Fruit fly (Drosophila melanogaster) whole organism, prepupa: Measurements from ENCODE around the gene CG45676.

Experiments
- Blimp-1 ChIP-seq: fragments of 200-800 bp; sonication (Bioruptor generic); optimal IDR thresholded peaks from 3 replicates; lab custom pipeline; 2017; ENCODE audit warnings: missing biosample characterization, missing genetic modification characterization, mild to moderate bottlenecking, moderate library complexity, missing genetic modification reagents
- CG10631 ChIP-seq: fragments of 200-800 bp; sonication (Bioruptor generic); optimal IDR thresholded peaks from 2 replicates; lab custom pipeline; 2016; ENCODE audit warnings: missing biosample characterization, missing genetic modification characterization
- CG10669 ChIP-seq: fragments of 200-800 bp; sonication (Bioruptor generic); optimal IDR thresholded peaks from 3 replicates; lab custom pipeline; 2018; ENCODE audit warnings: missing biosample characterization, mild to moderate bottlenecking, missing genetic modification characterization, moderate library complexity
- CG11294 ChIP-seq: fragments of 200-800 bp; sonication (Bioruptor generic); IDR thresholded peaks from 2 replicates; pipeline ENCODE4 v1.3.6; 2022; ENCODE audit warnings: missing biosample characterization, missing genetic modification characterization
- CG11762 ChIP-seq: fragments of 200-800 bp; sonication (Bioruptor generic); optimal IDR thresholded peaks from 3 replicates; lab custom pipeline; 2016; ENCODE audit warnings: missing biosample characterization, missing genetic modification characterization; ENCODE audit not compliant: insufficient read depth
- CG1621 ChIP-seq: fragments of 200-800 bp; sonication (Bioruptor generic); optimal IDR thresholded peaks from 3 replicates; lab custom pipeline; 2018; ENCODE audit warnings: missing biosample characterization, mild to moderate bottlenecking, missing genetic modification characterization
- CG16779 ChIP-seq: fragments of 200-800 bp; sonication (Bioruptor generic); optimal IDR thresholded peaks from 3 replicates; lab custom pipeline; 2017; ENCODE audit warnings: missing biosample characterization, mild to moderate bottlenecking, missing genetic modification characterization
- CG3032 ChIP-seq: fragments of 200-800 bp; optimal IDR thresholded peaks from 2 replicates; lab custom pipeline; 2019; ENCODE audit warnings: missing biosample characterization, mild to moderate bottlenecking, missing genetic modification characterization, moderate library complexity
- CG31627 ChIP-seq: fragments of 200-800 bp; sonication (Bioruptor generic); optimal IDR thresholded peaks from 3 replicates; lab custom pipeline; 2016; ENCODE audit warnings: missing biosample characterization, missing genetic modification characterization
- CG34406 ChIP-seq: fragments of 200-800 bp; sonication (Bioruptor generic); optimal IDR thresholded peaks from 3 replicates; lab custom pipeline; 2016; ENCODE audit warnings: missing biosample characterization, missing genetic modification characterization
- CG4318 ChIP-seq: fragments of 200-800 bp; sonication (Bioruptor generic); optimal IDR thresholded peaks from 3 replicates; lab custom pipeline; 2017; ENCODE audit warnings: missing biosample characterization, mild to moderate bottlenecking, missing genetic modification characterization
- CG6163 ChIP-seq: fragments of 200-800 bp; sonication (Bioruptor generic); IDR thresholded peaks from 3 replicates; pipeline ENCODE4 v1.3.6; 2022; ENCODE audit warnings: missing biosample characterization, missing genetic modification characterization
- CG6276 ChIP-seq: fragments of 200-800 bp; sonication (Bioruptor generic); optimal IDR thresholded peaks from 2 replicates; lab custom pipeline; 2017; ENCODE audit warnings: missing biosample characterization, mild to moderate bottlenecking, missing genetic modification characterization
- CG6792 ChIP-seq: fragments of 200-800 bp; sonication (Bioruptor generic); optimal IDR thresholded peaks from 3 replicates; lab custom pipeline; 2016; ENCODE audit warnings: missing biosample characterization, missing genetic modification characterization
- CG6808 ChIP-seq: fragments of 200-800 bp; sonication (Bioruptor generic); optimal IDR thresholded peaks from 3 replicates; lab custom pipeline; 2017; ENCODE audit warnings: missing biosample characterization, missing genetic modification characterization, mild to moderate bottlenecking, moderate library complexity, missing genetic modification reagents
- CG6854 ChIP-seq: fragments of 200-800 bp; sonication (Bioruptor generic); optimal IDR thresholded peaks from 2 replicates; lab custom pipeline; 2017; ENCODE audit warnings: missing biosample characterization, mild to moderate bottlenecking, missing genetic modification characterization
- CG8319 ChIP-seq: fragments of 200-800 bp; sonication (Bioruptor generic); optimal IDR thresholded peaks from 3 replicates; lab custom pipeline; 2016; ENCODE audit warnings: missing biosample characterization, missing genetic modification characterization
- CG8632 ChIP-seq: fragments of 200-800 bp; sonication (Bioruptor generic); optimal IDR thresholded peaks from 3 replicates; lab custom pipeline; 2016; ENCODE audit warnings: missing biosample characterization, missing genetic modification characterization
- CG9139 ChIP-seq: fragments of 200-800 bp; sonication (Bioruptor generic); optimal IDR thresholded peaks from 3 replicates; lab custom pipeline; 2017; ENCODE audit warnings: missing biosample characterization, mild to moderate bottlenecking, missing genetic modification characterization
- Eip75B ChIP-seq: fragments of 200-800 bp; sonication (Bioruptor generic); optimal IDR thresholded peaks from 3 replicates; lab custom pipeline; 2016; ENCODE audit warnings: missing biosample characterization, missing genetic modification characterization
- Eip78C ChIP-seq: fragments of 200-800 bp; sonication (Bioruptor generic); peaks from one replicate; lab custom pipeline; 2016; ENCODE audit warnings: missing biosample characterization, missing genetic modification characterization
- Ets96B ChIP-seq: fragments of 200-800 bp; optimal IDR thresholded peaks from 2 replicates; lab custom pipeline; 2019; ENCODE audit warnings: missing biosample characterization, mild to moderate bottlenecking, missing genetic modification characterization, moderate library complexity
- Gug ChIP-seq: fragments of 200-800 bp; sonication (Bioruptor generic); IDR thresholded peaks from 2 replicates; pipeline ENCODE4 v1.3.6; 2022; ENCODE audit warnings: missing biosample characterization, missing genetic modification characterization
- Hr39 ChIP-seq: fragments of 200-800 bp; sonication (Bioruptor generic); optimal IDR thresholded peaks from 2 replicates; lab custom pipeline; 2016; ENCODE audit warnings: missing biosample characterization, missing genetic modification characterization
- Hr4 ChIP-seq: fragments of 200-800 bp; sonication (Bioruptor generic); optimal IDR thresholded peaks from 3 replicates; lab custom pipeline; 2016; ENCODE audit warnings: missing biosample characterization, missing genetic modification characterization
- Lpt ChIP-seq: fragments of 200-800 bp; sonication (Bioruptor generic); optimal IDR thresholded peaks from 3 replicates; lab custom pipeline; 2016; ENCODE audit warnings: missing biosample characterization, missing genetic modification characterization
- Met ChIP-seq: fragments of 200-800 bp; sonication (Bioruptor generic); optimal IDR thresholded peaks from 3 replicates; lab custom pipeline; 2016; ENCODE audit warnings: missing biosample characterization, missing genetic modification characterization
- OdsH ChIP-seq: fragments of 200-800 bp; sonication (Bioruptor generic); optimal IDR thresholded peaks from 3 replicates; lab custom pipeline; 2016; ENCODE audit warnings: missing biosample characterization, missing genetic modification characterization
- Smox ChIP-seq: fragments of 200-800 bp; sonication (Bioruptor generic); optimal IDR thresholded peaks from 3 replicates; lab custom pipeline; 2016; ENCODE audit warnings: missing biosample characterization, missing genetic modification characterization
- Sox102F ChIP-seq: fragments of 200-800 bp; sonication (Bioruptor generic); optimal IDR thresholded peaks from 2 replicates; lab custom pipeline; 2016; ENCODE audit warnings: missing biosample characterization, mild to moderate bottlenecking, missing genetic modification characterization
- achi ChIP-seq: fragments of 200-800 bp; sonication (Bioruptor generic); optimal IDR thresholded peaks from 3 replicates; lab custom pipeline; 2016; ENCODE audit warnings: missing biosample characterization, missing genetic modification characterization
- acj6 ChIP-seq: fragments of 200-800 bp; sonication (Bioruptor generic); optimal IDR thresholded peaks from 3 replicates; lab custom pipeline; 2016; ENCODE audit warnings: missing biosample characterization, missing genetic modification characterization
- cyc ChIP-seq: fragments of 200-800 bp; sonication (Bioruptor generic); optimal IDR thresholded peaks from 3 replicates; lab custom pipeline; 2016; ENCODE audit warnings: missing biosample characterization, missing genetic modification characterization
- dac ChIP-seq: fragments of 200-800 bp; sonication (Bioruptor generic); optimal IDR thresholded peaks from 2 replicates; lab custom pipeline; 2017; ENCODE audit warnings: missing biosample characterization, mild to moderate bottlenecking, missing genetic modification characterization
- eg ChIP-seq: fragments of 200-800 bp; sonication (Bioruptor generic); IDR thresholded peaks from 3 replicates; pipeline ENCODE4 v1.3.6; 2022; ENCODE audit warnings: missing biosample characterization, missing genetic modification characterization
- esn ChIP-seq: fragments of 200-800 bp; sonication (Bioruptor generic); optimal IDR thresholded peaks from 2 replicates; lab custom pipeline; 2016; ENCODE audit warnings: missing biosample characterization, mild to moderate bottlenecking, missing genetic modification characterization, moderate library complexity
- fd59A ChIP-seq: fragments of 200-800 bp; sonication (Bioruptor generic); optimal IDR thresholded peaks from 2 replicates; lab custom pipeline; 2017; ENCODE audit warnings: missing biosample characterization, mild to moderate bottlenecking, missing genetic modification characterization, missing genetic modification reagents
- fd85E ChIP-seq: fragments of 200-800 bp; sonication (Bioruptor generic); optimal IDR thresholded peaks from 3 replicates; lab custom pipeline; 2016; ENCODE audit warnings: missing biosample characterization, missing genetic modification characterization
- fkh ChIP-seq: fragments of 200-800 bp; sonication (Bioruptor generic); optimal IDR thresholded peaks from 3 replicates; lab custom pipeline; 2017; ENCODE audit warnings: missing biosample characterization, mild to moderate bottlenecking, missing genetic modification characterization, moderate library complexity
- lz ChIP-seq: fragments of 200-800 bp; sonication (Bioruptor generic); optimal IDR thresholded peaks from 3 replicates; lab custom pipeline; 2016; ENCODE audit warnings: missing biosample characterization, missing genetic modification characterization
- net ChIP-seq: fragments of 200-800 bp; sonication (Bioruptor generic); optimal IDR thresholded peaks from 3 replicates; lab custom pipeline; 2016; ENCODE audit warnings: missing biosample characterization, missing genetic modification characterization
- spab ChIP-seq: fragments of 200-800 bp; sonication (Bioruptor generic); optimal IDR thresholded peaks from 2 replicates; lab custom pipeline; 2017; ENCODE audit warnings: missing biosample characterization, mild to moderate bottlenecking, missing genetic modification characterization, missing genetic modification reagents
- svp ChIP-seq: fragments of 200-800 bp; sonication (Bioruptor generic); peaks from one replicate; lab custom pipeline; 2016; ENCODE audit warnings: missing biosample characterization, missing genetic modification characterization
- topi ChIP-seq: fragments of 200-800 bp; sonication (Bioruptor generic); optimal IDR thresholded peaks from 3 replicates; lab custom pipeline; 2016; ENCODE audit warnings: missing biosample characterization, missing genetic modification characterization
- vri ChIP-seq: fragments of 200-800 bp; sonication (Bioruptor generic); optimal IDR thresholded peaks from 3 replicates; lab custom pipeline; 2016; ENCODE audit warnings: missing biosample characterization, mild to moderate bottlenecking, missing genetic modification characterization

Gene CG45676

DNA sequence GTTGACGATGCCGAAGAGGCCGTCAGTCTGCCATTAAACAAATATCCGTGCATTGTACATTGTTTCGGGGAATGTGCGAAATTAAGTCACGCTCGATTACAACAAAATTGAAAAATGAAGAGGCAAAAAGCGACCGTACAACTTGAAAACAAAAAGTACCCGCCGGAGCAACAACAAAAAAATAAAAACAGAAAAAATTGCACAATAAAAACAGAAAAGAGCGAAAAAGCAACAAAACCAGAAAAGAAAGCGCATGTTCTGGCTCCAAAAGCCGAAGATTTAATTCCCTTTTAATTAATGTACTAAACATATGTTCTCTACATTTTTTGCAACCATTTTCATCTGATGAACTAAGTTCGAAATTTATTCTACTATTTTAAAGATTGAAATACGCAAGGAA, 37.9 kb downstream of the CG45676 start (continued):
- peak; percentile 11 for TF ChIP-seq Smox (GFP tag; lab: Kevin White, UChicago)
- TF ChIP-seq Blimp-1 (GFP tag; lab: Kevin White, UChicago) = peak; percentile 17
- TF ChIP-seq CG8319 = peak; percentile 23
- TF ChIP-seq CG6808 (GFP tag; lab: Kevin White, UChicago) = peak; percentile 36
- peak; percentile 27 for TF ChIP-seq CG10669
- peak; percentile 74 for TF ChIP-seq Eip78C (GFP tag; lab: Kevin White, UChicago)
- peak; percentile 38 for TF ChIP-seq CG3032 (tag; lab: Kevin White, UChicago)
- no peak for TF ChIP-seq topi (GFP tag; lab: Kevin White, UChicago)
- TF ChIP-seq CG6163 (GFP tag; lab: Robert Waterston, UW) = peak; percentile 75
- no peak for TF ChIP-seq CG4318
- TF ChIP-seq OdsH (GFP tag; lab: Kevin White, UChicago) = no peak
- peak; percentile 46 for TF ChIP-seq CG6854 (GFP tag; lab: Kevin White, UChicago)
- TF ChIP-seq CG1621 (tag; lab: Kevin White, UChicago) = no peak
- no peak for TF ChIP-seq CG10631 (GFP tag; lab: Kevin White, UChicago)
- TF ChIP-seq fkh (GFP tag; lab: Kevin White, UChicago) = no peak
- TF ChIP-seq CG31627 (GFP tag; lab: Kevin White, UChicago) = no peak
- no peak for TF ChIP-seq Sox102F (GFP tag; lab: Kevin White, UChicago)
- TF ChIP-seq CG9139 (GFP tag; lab: Kevin White, UChicago) = peak; percentile 29
- TF ChIP-seq CG11294 (GFP tag; lab: Robert Waterston, UW) = no peak
- no peak for TF ChIP-seq CG6276 (GFP tag; lab: Kevin White, UChicago)
- no peak for TF ChIP-seq fd59A (GFP tag; lab: Kevin White, UChicago)
- peak; percentile 15 for TF ChIP-seq CG16779 (tag; lab: Kevin White, UChicago)
- no peak for TF ChIP-seq dac
- TF ChIP-seq fd85E = no peak
- TF ChIP-seq Hr4 (GFP tag; lab: Kevin White, UChicago) = no peak
- TF ChIP-seq CG11762 (GFP tag; lab: Kevin White, UChicago) = no peak
- peak; percentile 33 for TF ChIP-seq CG8632 (GFP tag; lab: Kevin White, UChicago)

dm6 chr3R:11457286-11457685, 38.6 kb downstream of the CG45676 start:
- no peak for TF ChIP-seq CG34406 (GFP tag; lab: Kevin White, UChicago)
- TF ChIP-seq CG4318 = no peak
- TF ChIP-seq OdsH (GFP tag; lab: Kevin White, UChicago) = no peak
- no peak for TF ChIP-seq Hr39 (GFP tag; lab: Kevin White, UChicago)
- TF ChIP-seq Eip78C (GFP tag; lab: Kevin White, UChicago) = no peak
- TF ChIP-seq acj6 (GFP tag; lab: Kevin White, UChicago) = no peak
- TF ChIP-seq svp (GFP tag; lab: Kevin White, UChicago) = peak; percentile 94
- TF ChIP-seq CG6163 (GFP tag; lab: Robert Waterston, UW) = 0 out of 3 replicates have a peak, but pooled peaks have one; percentile 14
- TF ChIP-seq CG8632 (GFP tag; lab: Kevin White, UChicago) = no peak

DNA sequence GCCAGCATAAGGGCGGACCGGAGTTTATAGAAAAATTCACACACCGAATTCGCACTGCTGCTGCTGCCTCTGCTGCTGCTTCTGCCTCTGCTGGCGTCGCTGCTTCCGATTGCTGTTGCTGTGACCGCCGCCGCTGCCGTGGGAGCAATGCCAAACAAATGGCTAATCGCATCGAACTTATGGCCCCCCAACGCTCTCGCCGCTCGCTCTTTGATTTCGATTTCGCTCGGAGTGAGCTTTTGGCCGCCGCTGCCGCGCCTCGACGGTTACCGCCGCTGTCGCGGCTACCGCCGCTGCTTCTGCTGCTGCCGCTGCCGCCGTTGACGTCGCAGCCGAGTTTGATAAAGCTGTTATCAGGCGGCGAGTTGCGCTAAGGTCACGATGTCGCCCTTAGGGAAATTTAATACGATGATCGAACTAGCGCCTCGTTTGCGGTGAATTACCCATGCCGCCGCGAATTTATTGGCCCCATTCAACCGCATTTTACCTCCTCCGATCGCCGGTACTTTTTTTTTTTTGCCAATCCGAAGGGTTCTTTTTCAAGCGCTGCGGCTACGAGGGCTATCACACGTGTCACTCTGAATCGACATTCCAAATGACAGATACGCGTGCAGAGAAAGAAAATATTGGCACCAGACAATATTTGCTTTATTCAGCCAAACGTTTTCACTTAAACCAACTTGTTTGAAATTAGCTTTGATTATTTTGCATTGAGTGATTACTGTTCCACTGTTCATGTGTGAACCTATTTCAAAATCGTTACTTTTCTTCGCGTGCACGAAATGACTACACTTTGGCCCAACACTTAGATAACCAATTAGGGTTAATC, 39.6 kb downstream of the CG45676 start:
- TF ChIP-seq CG31627 (GFP tag; lab: Kevin White, UChicago) (peak; percentile 28), Blimp-1 (GFP tag; lab: Kevin White, UChicago) (no peak), Lpt (GFP tag; lab: Kevin White, UChicago) (no peak), net (GFP tag; lab: Kevin White, UChicago) (no peak), CG6276 (GFP tag; lab: Kevin White, UChicago) (no peak), Eip75B (GFP tag; lab: Kevin White, UChicago) (no peak), vri (GFP tag; lab: Kevin White, UChicago) (peak; percentile 15), Ets96B (no peak), spab (no peak), esn (peak; percentile 27), CG11762 (GFP tag; lab: Kevin White, UChicago) (no peak), achi (GFP tag; lab: Kevin White, UChicago) (no peak), CG9139 (GFP tag; lab: Kevin White, UChicago) (no peak), cyc (GFP tag; lab: Kevin White, UChicago) (peak; percentile 12), Met (GFP tag; lab: Kevin White, UChicago) (peak; percentile 27), CG6792 (GFP tag; lab: Kevin White, UChicago) (no peak), topi (GFP tag; lab: Kevin White, UChicago) (no peak), Eip78C (GFP tag; lab: Kevin White, UChicago) (no peak), CG3032 (tag; lab: Kevin White, UChicago) (no peak), eg (GFP tag; lab: Robert Waterston, UW) (no peak), lz (GFP tag; lab: Kevin White, UChicago) (no peak), Sox102F (GFP tag; lab: Kevin White, UChicago) (no peak), Smox (GFP tag; lab: Kevin White, UChicago) (no peak), Gug (GFP tag; lab: Robert Waterston, UW) (no peak), CG8632 (GFP tag; lab: Kevin White, UChicago) (no peak)
